Worm (Caenorhabditis elegans) whole organism, midembryonic: ENCODE measurements around the gene F58F12.12.

ENCODE experiments used
- flt-1 ChIP-seq: fragments of 200-800 bp; sonication (Bioruptor generic); IDR thresholded peaks from 2 replicates; pipeline ENCODE4 v1.3.6; 2022; ENCODE audit warnings: missing genetic modification characterization, missing compliant biosample characterization
- med-1 ChIP-seq: sonication (generic microtip); optimal IDR thresholded peaks from 2 replicates; lab custom pipeline; 2017; ENCODE audit warnings: missing genetic modification characterization, mild to moderate bottlenecking, missing compliant biosample characterization, antibody characterized with exemption, missing genetic modification reagents; ENCODE audit not compliant: insufficient read depth
- tab-1 ChIP-seq: fragments of 200-800 bp; sonication (Bioruptor generic); IDR thresholded peaks from 2 replicates; pipeline ENCODE4 v1.3.6; 2022; ENCODE audit warnings: missing genetic modification characterization, missing compliant biosample characterization
- ztf-29 ChIP-seq: fragments of 200-800 bp; sonication (Bioruptor generic); IDR thresholded peaks from 2 replicates; pipeline ENCODE4 v1.3.6; 2022; ENCODE audit warnings: missing genetic modification reagents, missing genetic modification characterization, missing compliant biosample characterization

DNA sequence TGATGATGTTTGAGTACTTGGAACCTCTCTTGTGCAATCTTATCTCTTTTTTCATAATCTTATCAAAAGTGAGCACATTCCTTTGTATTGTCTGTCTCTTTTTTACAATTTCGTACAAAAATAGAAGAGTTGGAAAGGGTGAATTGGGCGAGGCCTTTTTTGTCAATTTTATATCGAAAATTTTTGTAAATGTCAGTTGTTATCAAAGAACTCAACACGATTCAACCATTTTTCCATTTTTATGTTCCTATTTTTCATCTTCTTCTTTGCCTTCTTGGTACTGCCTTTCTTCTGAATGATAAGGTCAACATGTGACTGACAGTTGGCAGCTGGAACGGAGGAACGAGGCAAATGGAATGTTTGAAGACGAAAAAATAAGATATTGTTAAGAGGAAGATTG is 32.8 kb downstream of the F58F12.12 start:
- TF ChIP-seq flt-1 (GFP tag; lab: Robert Waterston, UW) (no peak), tab-1 (GFP tag; lab: Robert Waterston, UW) (no peak), ztf-29 (GFP tag; lab: Robert Waterston, UW) (no peak), med-1 (GFP tag; lab: Kevin White, UChicago) (no peak)
